Fruit fly (Drosophila melanogaster) whole organism, adult: ENCODE results near the gene DEF8.

Experiments
- CG11617 ChIP-seq: fragments of 200-800 bp; sonication (Bioruptor generic); optimal IDR thresholded peaks from 2 replicates; lab custom pipeline; 2017; ENCODE audit warnings: mild to moderate bottlenecking, missing biosample characterization, missing genetic modification reagents, missing genetic modification characterization
- CG12768 ChIP-seq: fragments of 200-800 bp; sonication (Bioruptor generic); optimal IDR thresholded peaks from 2 replicates; lab custom pipeline; 2017; ENCODE audit warnings: missing biosample characterization, missing genetic modification characterization, mild to moderate bottlenecking, moderate library complexity, missing genetic modification reagents
- CG14711 ChIP-seq: fragments of 200-800 bp; sonication (Bioruptor generic); optimal IDR thresholded peaks from 2 replicates; lab custom pipeline; 2018; ENCODE audit warnings: missing biosample characterization, mild to moderate bottlenecking, missing genetic modification characterization, moderate library complexity
- CG1620 ChIP-seq: fragments of 200-800 bp; sonication (Bioruptor generic); optimal IDR thresholded peaks from 2 replicates; lab custom pipeline; 2016; ENCODE audit warnings: missing biosample characterization, missing genetic modification characterization
- CG33017 ChIP-seq: fragments of 200-800 bp; sonication (Bioruptor generic); optimal IDR thresholded peaks from 2 replicates; lab custom pipeline; 2018; ENCODE audit warnings: missing biosample characterization, mild to moderate bottlenecking, missing genetic modification characterization, moderate library complexity
- CG5204 ChIP-seq: fragments of 200-800 bp; sonication (Bioruptor generic); optimal IDR thresholded peaks from 2 replicates; lab custom pipeline; 2016; ENCODE audit warnings: missing biosample characterization, missing genetic modification characterization
- CG7045 ChIP-seq: fragments of 200-800 bp; sonication (Bioruptor generic); optimal IDR thresholded peaks from 2 replicates; lab custom pipeline; 2017; ENCODE audit warnings: missing biosample characterization, mild to moderate bottlenecking, missing genetic modification characterization
- CG7101 ChIP-seq: fragments of 200-800 bp; sonication (Bioruptor generic); optimal IDR thresholded peaks from 2 replicates; lab custom pipeline; 2018; ENCODE audit warnings: missing biosample characterization, mild to moderate bottlenecking, missing genetic modification characterization, moderate library complexity
- Clk ChIP-seq: fragments of 200-800 bp; sonication (Bioruptor generic); optimal IDR thresholded peaks from 2 replicates; lab custom pipeline; 2017; ENCODE audit warnings: missing biosample characterization, missing genetic modification characterization
- Crg-1 ChIP-seq: fragments of 200-800 bp; sonication (Bioruptor generic); optimal IDR thresholded peaks from 2 replicates; lab custom pipeline; 2016; ENCODE audit warnings: missing biosample characterization, missing genetic modification characterization
- Hr96 ChIP-seq: fragments of 200-800 bp; sonication (Bioruptor generic); optimal IDR thresholded peaks from 2 replicates; lab custom pipeline; 2016; ENCODE audit warnings: missing biosample characterization, missing genetic modification characterization
- Mnt ChIP-seq: fragments of 200-800 bp; sonication (Bioruptor generic); optimal IDR thresholded peaks from 2 replicates; lab custom pipeline; 2016; ENCODE audit warnings: missing biosample characterization, mild to moderate bottlenecking, missing genetic modification characterization
- bab1 ChIP-seq: fragments of 200-800 bp; sonication (Bioruptor generic); optimal IDR thresholded peaks from 3 replicates; lab custom pipeline; 2019; ENCODE audit warnings: missing biosample characterization, mild to moderate bottlenecking, missing genetic modification characterization, moderate library complexity
- cic ChIP-seq: fragments of 200-800 bp; sonication (Bioruptor generic); optimal IDR thresholded peaks from 2 replicates; lab custom pipeline; 2017; ENCODE audit warnings: missing biosample characterization, mild to moderate bottlenecking, missing genetic modification characterization, moderate library complexity
- cnc ChIP-seq, 2 experiments: fragments of >200 bp; optimal IDR thresholded peaks; 2 replicates each; lab custom pipeline; 2017
- kay ChIP-seq: fragments of 200-800 bp; sonication (Bioruptor generic); peaks from one replicate; lab custom pipeline; 2016; ENCODE audit warnings: missing biosample characterization, missing genetic modification characterization, borderline replicate concordance
- ovo ChIP-seq: fragments of 200-800 bp; sonication (Bioruptor generic); optimal IDR thresholded peaks from 2 replicates; lab custom pipeline; 2016; ENCODE audit warnings: missing biosample characterization, missing genetic modification characterization
- pad ChIP-seq: fragments of 200-800 bp; sonication (Bioruptor generic); optimal IDR thresholded peaks from 3 replicates; lab custom pipeline; 2017; ENCODE audit warnings: missing biosample characterization, missing genetic modification characterization, mild to moderate bottlenecking, moderate library complexity, missing genetic modification reagents
- tj ChIP-seq: fragments of 200-800 bp; sonication (Bioruptor generic); optimal IDR thresholded peaks from 3 replicates; lab custom pipeline; 2017; ENCODE audit warnings: missing biosample characterization, mild to moderate bottlenecking, missing genetic modification characterization, moderate library complexity
- toe ChIP-seq: fragments of 200-800 bp; sonication (Bioruptor generic); optimal IDR thresholded peaks from 2 replicates; lab custom pipeline; 2016; ENCODE audit warnings: missing biosample characterization, missing genetic modification characterization

The DEF8 gene

dm6 chr3L:12127294-12128029, 4.5 kb upstream of the DEF8 start, which contains the start of the genes Ir68b and CG34241:
TSS of gene Ir68b (minus strand) at chr3L:12127394.
TSS of gene CG34241 (plus strand) at chr3L:12127979.
- TF ChIP-seq tj (GFP tag; lab: Kevin White, UChicago) (no peak), CG33017 (tag; lab: Kevin White, UChicago) (no peak), CG7045 (GFP tag; lab: Kevin White, UChicago) (no peak), kay (GFP tag; lab: Kevin White, UChicago) (no peak), cic (no peak), CG5204 (no peak), pad (GFP tag; lab: Kevin White, UChicago) (no peak), Mnt (no peak), cnc (optimal IDR thresholded peaks at IDR 0.05; lab: Kevin White, UChicago) (no peak), CG7101 (tag; lab: Kevin White, UChicago) (no peak), Crg-1 (GFP tag; lab: Kevin White, UChicago) (no peak), bab1 (GFP tag; lab: Kevin White, UChicago) (no peak), ovo (no peak), CG12768 (GFP tag; lab: Kevin White, UChicago) (no peak), Hr96 (GFP tag; lab: Kevin White, UChicago) (no peak), toe (GFP tag; lab: Kevin White, UChicago) (no peak), CG11617 (GFP tag; lab: Kevin White, UChicago) (no peak), CG1620 (GFP tag; lab: Kevin White, UChicago) (no peak), CG14711 (tag; lab: Kevin White, UChicago) (no peak), Clk (GFP tag; lab: Kevin White, UChicago) (no peak)

dm6 chr3L:12129111-12129510, 2.8 kb upstream of the DEF8 start, which contains the start of gene Lsp2:
TSS of gene Lsp2 (plus strand) at chr3L:12129393.
- TF ChIP-seq bab1 (GFP tag; lab: Kevin White, UChicago): no peak
- no peak for TF ChIP-seq CG5204
- no peak for TF ChIP-seq pad (GFP tag; lab: Kevin White, UChicago)
- TF ChIP-seq CG33017 (tag; lab: Kevin White, UChicago): no peak
- no peak for TF ChIP-seq kay (GFP tag; lab: Kevin White, UChicago)
- TF ChIP-seq CG11617 (GFP tag; lab: Kevin White, UChicago): no peak
- TF ChIP-seq Hr96 (GFP tag; lab: Kevin White, UChicago): no peak
- TF ChIP-seq CG12768 (GFP tag; lab: Kevin White, UChicago): no peak
- TF ChIP-seq CG14711 (tag; lab: Kevin White, UChicago): no peak
- TF ChIP-seq Clk (GFP tag; lab: Kevin White, UChicago): no peak
- no peak for TF ChIP-seq CG7101 (tag; lab: Kevin White, UChicago)
- TF ChIP-seq CG7045 (GFP tag; lab: Kevin White, UChicago): no peak
- TF ChIP-seq ovo: no peak
- no peak for TF ChIP-seq Mnt
- TF ChIP-seq tj (GFP tag; lab: Kevin White, UChicago): no peak

dm6 chr3L:12136630-12137029, 4.7 kb downstream of the DEF8 start, which contains the start of the genes CG5645 and Atg12:
TSS of gene CG5645 (minus strand) at chr3L:12136706.
TSS of gene Atg12 (plus strand) at chr3L:12136967.
- TF ChIP-seq CG12768 (GFP tag; lab: Kevin White, UChicago) (peak; percentile 67), CG14711 (tag; lab: Kevin White, UChicago) (peak; percentile 84), Crg-1 (GFP tag; lab: Kevin White, UChicago) (no peak), Mnt (peak; percentile 75), kay (GFP tag; lab: Kevin White, UChicago) (no peak), cic (no peak), CG5204 (no peak), CG7101 (tag; lab: Kevin White, UChicago) (peak; percentile 83), cnc (optimal IDR thresholded peaks at IDR 0.05; lab: Kevin White, UChicago) (no peak), CG1620 (GFP tag; lab: Kevin White, UChicago) (peak; percentile 51), pad (GFP tag; lab: Kevin White, UChicago) (peak; percentile 4), bab1 (GFP tag; lab: Kevin White, UChicago) (peak; percentile 93), tj (GFP tag; lab: Kevin White, UChicago) (peak; percentile 46), CG11617 (GFP tag; lab: Kevin White, UChicago) (peak; percentile 68), toe (GFP tag; lab: Kevin White, UChicago) (peak; percentile 50), ovo (no peak), CG33017 (tag; lab: Kevin White, UChicago) (peak; percentile 55), Hr96 (GFP tag; lab: Kevin White, UChicago) (peak; percentile 24), CG7045 (GFP tag; lab: Kevin White, UChicago) (peak; percentile 74), Clk (GFP tag; lab: Kevin White, UChicago) (peak; percentile 1)

- TF ChIP-seq kay (GFP tag; lab: Kevin White, UChicago) (no peak), CG11617 (GFP tag; lab: Kevin White, UChicago) (peak; percentile 85), Clk (GFP tag; lab: Kevin White, UChicago) (peak; percentile 85), Hr96 (GFP tag; lab: Kevin White, UChicago) (peak; percentile 88), CG33017 (tag; lab: Kevin White, UChicago) (peak; percentile 73), Crg-1 (GFP tag; lab: Kevin White, UChicago) (peak; percentile 77), CG1620 (GFP tag; lab: Kevin White, UChicago) (peak; percentile 85), CG7045 (GFP tag; lab: Kevin White, UChicago) (peak; percentile 87), tj (GFP tag; lab: Kevin White, UChicago) (peak; percentile 90), bab1 (GFP tag; lab: Kevin White, UChicago) (peak; percentile 69), CG12768 (GFP tag; lab: Kevin White, UChicago) (peak; percentile 88), CG7101 (tag; lab: Kevin White, UChicago) (peak; percentile 83), toe (GFP tag; lab: Kevin White, UChicago) (peak; percentile 94), CG5204 (no peak), ovo (peak; percentile 61), pad (GFP tag; lab: Kevin White, UChicago) (peak; percentile 70), Mnt (peak; percentile 73), cnc (optimal IDR thresholded peaks at IDR 0.05; lab: Kevin White, UChicago) (no peak), CG14711 (tag; lab: Kevin White, UChicago) (peak; percentile 68), cic (peak; percentile 48)
These were observed 6.4 kb downstream of the DEF8 start, which contains the start of the genes ND-SGDH and RhoGAP68F for dm6 chr3L:12138113-12138899. TSS of gene ND-SGDH (minus strand) at chr3L:12138584. TSS of gene RhoGAP68F (plus strand) at chr3L:12138868.
